Worm (Caenorhabditis elegans) whole organism, L1 larva: ENCODE data around the gene spe-17.

ENCODE experiments used
- blmp-1 ChIP-seq: fragments of 150-350 bp; optimal IDR thresholded peaks from 2 replicates; lab custom pipeline; 2014; ENCODE audit warnings: missing biosample characterization, missing genetic modification characterization
- ceh-90 ChIP-seq: sonication (generic microtip); optimal IDR thresholded peaks from 2 replicates; lab custom pipeline; 2016; ENCODE audit warnings: missing genetic modification characterization, missing compliant biosample characterization
- mep-1 ChIP-seq: fragments of 150-350 bp; optimal IDR thresholded peaks from 2 replicates; lab custom pipeline; 2014; ENCODE audit warnings: missing biosample characterization, missing genetic modification characterization

DNA sequence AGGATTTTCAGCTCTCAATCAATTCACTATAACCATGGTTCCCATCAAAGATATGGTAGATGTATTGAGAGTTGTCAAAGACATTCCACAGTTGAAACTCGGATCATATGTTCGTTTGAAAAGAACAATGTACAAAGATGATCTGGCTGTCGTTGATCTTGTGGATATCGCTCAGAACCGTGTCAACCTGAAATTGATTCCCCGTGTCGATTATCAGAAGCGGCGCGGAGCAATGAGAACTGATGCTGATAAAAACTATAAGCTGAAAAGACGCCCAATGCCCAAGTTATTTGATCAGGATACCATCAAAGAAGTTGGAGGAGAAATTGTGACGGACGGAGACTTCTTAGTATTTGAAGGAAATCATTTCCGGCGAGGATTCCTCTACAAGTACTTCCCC lies 39.2 kb downstream of the spe-17 start:
- TF ChIP-seq ceh-90 (tag; lab: Kevin White, UChicago) (no peak), blmp-1 (tag; lab: Kevin White, UChicago) (no peak), mep-1 (no peak)
